Worm (Caenorhabditis elegans) whole organism, late embryonic: ENCODE results near the gene pdtf-1.

Experiments
- ceh-48 ChIP-seq: sonication (generic microtip); optimal IDR thresholded peaks from 2 replicates; lab custom pipeline; 2016; ENCODE audit warnings: missing genetic modification characterization, inconsistent platforms, missing compliant biosample characterization
- che-1 ChIP-seq: sonication (generic microtip); optimal IDR thresholded peaks from 2 replicates; lab custom pipeline; 2016; ENCODE audit warnings: mild to moderate bottlenecking, missing genetic modification characterization, missing compliant biosample characterization
- dmd-4 ChIP-seq: sonication (generic microtip); optimal IDR thresholded peaks from 2 replicates; lab custom pipeline; 2016; ENCODE audit warnings: borderline replicate concordance, missing genetic modification characterization, missing compliant biosample characterization
- elt-2 ChIP-seq: sonication (generic microtip); optimal IDR thresholded peaks from 2 replicates; lab custom pipeline; 2016; ENCODE audit warnings: missing genetic modification reagents, missing genetic modification characterization, missing compliant biosample characterization
- hlh-8 ChIP-seq: sonication (generic microtip); optimal IDR thresholded peaks from 2 replicates; lab custom pipeline; 2016; ENCODE audit warnings: missing genotype, missing genetic modification characterization, missing compliant biosample characterization
- lin-11 ChIP-seq: fragments of 200-800 bp; sonication (Bioruptor generic); optimal IDR thresholded peaks from 2 replicates; lab custom pipeline; 2018; ENCODE audit warnings: mild to moderate bottlenecking, missing genetic modification characterization, missing compliant biosample characterization
- nfya-1 ChIP-seq: sonication (generic microtip); optimal IDR thresholded peaks from 2 replicates; lab custom pipeline; 2017; ENCODE audit warnings: missing genetic modification characterization, mild to moderate bottlenecking, missing compliant biosample characterization, antibody characterized with exemption, moderate library complexity
- pha-4 ChIP-seq: fragments of 150-350 bp; optimal IDR thresholded peaks from 2 replicates; lab custom pipeline; 2018; ENCODE audit warnings: missing biosample characterization, missing genetic modification reagents, missing genetic modification characterization
- rnt-1 ChIP-seq: sonication (generic microtip); optimal IDR thresholded peaks from 2 replicates; lab custom pipeline; 2016; ENCODE audit warnings: missing genetic modification characterization, missing compliant biosample characterization
- sox-4 ChIP-seq: sonication (generic microtip); optimal IDR thresholded peaks from 2 replicates; lab custom pipeline; 2017; ENCODE audit warnings: mild to moderate bottlenecking, missing genetic modification characterization, inconsistent platforms, missing compliant biosample characterization
- tbx-2 ChIP-seq: sonication (generic microtip); optimal IDR thresholded peaks from 2 replicates; lab custom pipeline; 2016; ENCODE audit warnings: missing genetic modification characterization, missing compliant biosample characterization
- unc-55 ChIP-seq: sonication (generic microtip); optimal IDR thresholded peaks from 2 replicates; lab custom pipeline; 2017; ENCODE audit warnings: missing biosample characterization, missing genetic modification reagents, missing genetic modification characterization

DNA sequence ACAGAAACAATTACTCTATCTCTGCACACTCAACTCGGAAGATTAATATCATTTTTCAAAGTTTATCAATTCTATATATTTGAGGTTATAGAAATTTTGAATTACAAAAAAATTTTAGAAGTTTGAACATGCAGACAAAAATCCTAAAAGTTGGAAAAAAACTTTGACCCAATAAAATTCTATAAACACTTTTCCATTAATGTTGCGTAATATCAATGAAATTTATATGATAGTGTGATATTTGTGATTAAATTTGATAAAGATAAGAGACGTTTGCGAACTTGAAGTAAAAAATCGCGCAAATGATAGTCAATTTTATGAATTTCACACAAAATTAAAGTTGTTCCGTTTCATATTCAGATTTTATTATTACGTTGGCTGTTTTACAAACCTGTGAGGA lies 21.2 kb downstream of the pdtf-1 start:
- TF ChIP-seq nfya-1 (no peak), ceh-48 (no peak), unc-55 (GFP tag; lab: Kevin White, UChicago) (no peak), che-1 (tag; lab: Kevin White, UChicago) (no peak), pha-4 (no peak), rnt-1 (tag; lab: Kevin White, UChicago) (no peak), hlh-8 (tag; lab: Kevin White, UChicago) (no peak), tbx-2 (tag; lab: Kevin White, UChicago) (no peak), dmd-4 (no peak), lin-11 (no peak), sox-4 (tag; lab: Kevin White, UChicago) (no peak), elt-2 (tag; lab: Kevin White, UChicago) (peak; percentile 68)
